Worm (Caenorhabditis elegans): ENCODE data around the gene F35H10.10.

Gene F35H10.10

ce11 chrIV:8312846-8313245 lies at the start of gene F35H10.10:
F35H10.10 (minus strand) TSS chrIV:8312946.
- no peak for TF ChIP-seq lin-11 (tag; optimal IDR thresholded peaks at IDR 0.05)
- TF ChIP-seq elt-2 (tag; optimal IDR thresholded peaks at IDR 0.05): no peak
- TF ChIP-seq npax-4 (tag; optimal IDR thresholded peaks at IDR 0.05): no peak
- no peak for TF ChIP-seq pha-4 (tag; optimal IDR thresholded peaks at IDR 0.05)
- no peak for TF ChIP-seq pag-3 (tag; optimal IDR thresholded peaks at IDR 0.05; ENCODE audit: borderline replicate concordance)
- no peak for TF ChIP-seq ceh-19 (GFP tag; optimal IDR thresholded peaks at IDR 0.05)
- no peak for TF ChIP-seq elt-4 (tag; optimal IDR thresholded peaks at IDR 0.05)
- TF ChIP-seq K09A11.1 (tag; optimal IDR thresholded peaks at IDR 0.05; ENCODE audit: insufficient read depth): no peak
- TF ChIP-seq fkh-10 (GFP tag; optimal IDR thresholded peaks at IDR 0.05): no peak
- TF ChIP-seq mec-3 (tag; optimal IDR thresholded peaks at IDR 0.05; ENCODE audit: borderline replicate concordance): no peak

- no peak for TF ChIP-seq C08G9.2 (tag; optimal IDR thresholded peaks at IDR 0.05)
- TF ChIP-seq mec-3 (tag; optimal IDR thresholded peaks at IDR 0.05; ENCODE audit: borderline replicate concordance): no peak
- no peak for TF ChIP-seq odd-2 (tag; optimal IDR thresholded peaks at IDR 0.05)
- TF ChIP-seq nfya-1 (tag; optimal IDR thresholded peaks at IDR 0.05): no peak
- TF ChIP-seq ceh-19 (GFP tag; optimal IDR thresholded peaks at IDR 0.05): no peak
- TF ChIP-seq eyg-1 (tag; optimal IDR thresholded peaks at IDR 0.05): no peak
- TF ChIP-seq ref-2 (tag; optimal IDR thresholded peaks at IDR 0.05): no peak
- no peak for TF ChIP-seq pat-9 (tag; optimal IDR thresholded peaks at IDR 0.05)
- no peak for TF ChIP-seq unc-3 (GFP tag; conservative IDR thresholded peaks at IDR 0.05)
- no peak for TF ChIP-seq unc-3 (tag; optimal IDR thresholded peaks at IDR 0.05)
- no peak for TF ChIP-seq rnt-1 (tag; optimal IDR thresholded peaks at IDR 0.05)
- TF ChIP-seq ahr-1 (tag; optimal IDR thresholded peaks at IDR 0.05): no peak
- TF ChIP-seq syd-9 (tag; optimal IDR thresholded peaks at IDR 0.05): no peak
- TF ChIP-seq pqm-1 (tag; optimal IDR thresholded peaks at IDR 0.05): no peak
- no peak for TF ChIP-seq unc-42 (tag; optimal IDR thresholded peaks at IDR 0.05)
- no peak for TF ChIP-seq K09A11.1 (tag; optimal IDR thresholded peaks at IDR 0.05; ENCODE audit: insufficient read depth)
- no peak for TF ChIP-seq nhr-11 (tag; optimal IDR thresholded peaks at IDR 0.05)
Observed at ce11 chrIV:8360817-8361216, 48.1 kb upstream of the F35H10.10 start, which contains the start of gene sqv-1. sqv-1 (plus strand) TSS chrIV:8361117.

DNA sequence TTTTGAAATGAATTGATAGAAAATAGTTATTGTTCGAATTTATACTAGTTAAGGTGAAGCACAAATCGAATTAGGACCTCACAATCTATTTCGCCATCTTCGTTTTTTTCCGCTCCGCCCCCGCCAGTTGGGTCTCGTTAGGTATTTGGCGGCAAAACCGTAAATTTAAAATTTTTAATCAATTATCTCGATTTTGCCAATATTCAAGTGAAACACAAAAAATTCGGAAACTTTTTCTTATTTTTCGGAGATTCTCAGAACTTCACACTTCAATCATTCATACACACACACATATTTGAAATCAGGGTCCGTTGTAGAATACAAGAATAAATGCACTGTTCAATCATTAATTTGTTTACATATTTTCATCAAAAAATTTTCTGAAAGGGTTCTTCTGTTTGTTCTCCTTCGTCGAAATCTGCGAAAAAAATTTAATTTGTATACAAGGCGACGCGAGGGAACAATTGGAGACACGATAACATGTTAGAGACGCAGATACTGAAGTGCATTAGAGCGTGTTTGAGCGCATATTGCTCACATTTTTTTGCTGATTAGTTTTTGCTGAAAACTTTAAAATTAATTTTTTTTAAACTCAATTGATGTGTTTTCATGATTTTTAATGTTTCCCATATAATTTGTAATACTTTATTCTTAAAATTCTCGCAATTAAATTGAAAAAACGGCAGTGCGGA lies 47.1 kb upstream of the F35H10.10 start, which contains the start of gene D2096.5:
TSS of gene D2096.5 (minus strand) at position 51 of the 692 bp plus-strand sequence.
- TF ChIP-seq lim-6 (tag; optimal IDR thresholded peaks at IDR 0.05): no peak
- TF ChIP-seq ceh-14 (tag; optimal IDR thresholded peaks at IDR 0.05): peak; percentile 61
- no peak for TF ChIP-seq elt-2 (tag; optimal IDR thresholded peaks at IDR 0.05)
- no peak for TF ChIP-seq pha-2 (tag; optimal IDR thresholded peaks at IDR 0.05)
- no peak for TF ChIP-seq Y22D7AL.16 (tag; optimal IDR thresholded peaks at IDR 0.05)
- peak; percentile 27; the same call in 1 of the 2 replicates for TF ChIP-seq sox-2 (GFP tag; IDR thresholded peaks at IDR 0.05)
- TF ChIP-seq ceh-48 (tag; optimal IDR thresholded peaks at IDR 0.05): no peak
- TF ChIP-seq hlh-6 (tag; optimal IDR thresholded peaks at IDR 0.05): no peak
- no peak for TF ChIP-seq gmeb-2 (tag; optimal IDR thresholded peaks at IDR 0.05)
- TF ChIP-seq che-1 (tag; optimal IDR thresholded peaks at IDR 0.05): no peak
- TF ChIP-seq ets-4 (tag; optimal IDR thresholded peaks at IDR 0.05): no peak
- no peak for TF ChIP-seq ama-1 (optimal IDR thresholded peaks at IDR 0.05)
- no peak for TF ChIP-seq ahr-1 (tag; optimal IDR thresholded peaks at IDR 0.05)
- no peak for TF ChIP-seq hlh-8 (tag; optimal IDR thresholded peaks at IDR 0.05)
- no peak for TF ChIP-seq hlh-30 (tag; optimal IDR thresholded peaks at IDR 0.05; ENCODE audit: insufficient read depth)
- TF ChIP-seq unc-42 (tag; optimal IDR thresholded peaks at IDR 0.05): peak; percentile 88

- TF ChIP-seq pha-2 (tag; optimal IDR thresholded peaks at IDR 0.05) (no peak), fkh-6 (tag; optimal IDR thresholded peaks at IDR 0.05) (no peak), pat-9 (tag; optimal IDR thresholded peaks at IDR 0.05) (no peak), hlh-6 (tag; optimal IDR thresholded peaks at IDR 0.05) (no peak), nfya-1 (tag; optimal IDR thresholded peaks at IDR 0.05) (no peak), pag-3 (tag; optimal IDR thresholded peaks at IDR 0.05; ENCODE audit: borderline replicate concordance) (no peak), ztf-16 (tag; optimal IDR thresholded peaks at IDR 0.05) (no peak), fkh-10 (GFP tag; optimal IDR thresholded peaks at IDR 0.05) (no peak), sox-2 (GFP tag; IDR thresholded peaks at IDR 0.05) (no peak), ama-1 (optimal IDR thresholded peaks at IDR 0.05) (no peak), dve-1 (tag; optimal IDR thresholded peaks at IDR 0.05) (no peak), pros-1 (tag; optimal IDR thresholded peaks at IDR 0.05) (no peak), unc-86 (tag; optimal IDR thresholded peaks at IDR 0.05) (no peak), pqm-1 (tag; optimal IDR thresholded peaks at IDR 0.05) (no peak), lin-11 (tag; optimal IDR thresholded peaks at IDR 0.05) (no peak), odd-2 (tag; optimal IDR thresholded peaks at IDR 0.05) (no peak), zip-5 (tag; optimal IDR thresholded peaks at IDR 0.05) (no peak)
Observed at ce11 chrIV:8358492-8358891, 45.7 kb upstream of the F35H10.10 start, which contains the start of gene D2096.13. D2096.13 (minus strand) TSS chrIV:8358592.

Measured in whole organism, late embryonic.